Fruit fly (Drosophila melanogaster) whole organism, embryonic: ENCODE results near the gene trio.
A peak's percentile ranks its signal among the peaks of the same experiment; 100 is the strongest.

Source experiments
- CG10209 ChIP-seq: fragments of 200-800 bp; sonication (Bioruptor generic); optimal IDR thresholded peaks from 3 replicates; lab custom pipeline; 2017; ENCODE audit warnings: missing biosample characterization, mild to moderate bottlenecking, missing genetic modification characterization, missing genetic modification reagents
- CG12391 ChIP-seq: fragments of 200-800 bp; sonication (Bioruptor generic); optimal IDR thresholded peaks from 3 replicates; lab custom pipeline; 2018; ENCODE audit warnings: missing biosample characterization, mild to moderate bottlenecking, missing genetic modification characterization, moderate library complexity
- CG13296 ChIP-seq: fragments of 200-800 bp; sonication (Bioruptor generic); optimal IDR thresholded peaks from 3 replicates; lab custom pipeline; 2018; ENCODE audit warnings: missing biosample characterization, mild to moderate bottlenecking, missing genetic modification characterization
- CG14441 ChIP-seq: fragments of 200-800 bp; sonication (Bioruptor generic); IDR thresholded peaks from 2 replicates; pipeline ENCODE4 v1.3.6; 2022; ENCODE audit warnings: missing biosample characterization, missing genetic modification characterization
- CG17328 ChIP-seq: fragments of 200-800 bp; sonication (Bioruptor generic); IDR thresholded peaks from 2 replicates; pipeline ENCODE4 v1.3.6; 2022; ENCODE audit warnings: missing biosample characterization, missing genetic modification characterization
- CG34376 ChIP-seq: fragments of 200-800 bp; sonication (Bioruptor generic); optimal IDR thresholded peaks from 2 replicates; lab custom pipeline; 2018; ENCODE audit warnings: missing biosample characterization, mild to moderate bottlenecking, missing genetic modification characterization
- CG34422 ChIP-seq: fragments of 200-800 bp; sonication (Bioruptor generic); IDR thresholded peaks from 3 replicates; pipeline ENCODE4 v1.3.6; 2022; ENCODE audit warnings: missing biosample characterization, missing genetic modification characterization
- CG6175 ChIP-seq: fragments of 200-800 bp; sonication (Bioruptor generic); IDR thresholded peaks from 3 replicates; pipeline ENCODE4 v1.3.6; 2022; ENCODE audit warnings: missing biosample characterization, missing genetic modification characterization
- CG7372 ChIP-seq: fragments of 200-800 bp; sonication (Bioruptor generic); IDR thresholded peaks from 2 replicates; pipeline ENCODE4 v1.3.6; 2022; ENCODE audit warnings: missing biosample characterization, missing genetic modification characterization
- CG8944 ChIP-seq: fragments of 200-800 bp; sonication (Bioruptor generic); optimal IDR thresholded peaks from 3 replicates; lab custom pipeline; 2016; ENCODE audit warnings: missing biosample characterization, missing genetic modification characterization
- CG9437 ChIP-seq: fragments of 200-800 bp; sonication (Bioruptor generic); optimal IDR thresholded peaks from 2 replicates; lab custom pipeline; 2018; ENCODE audit warnings: missing biosample characterization, mild to moderate bottlenecking, missing genetic modification characterization
- CG9817 ChIP-seq: fragments of 200-800 bp; sonication (Bioruptor generic); optimal IDR thresholded peaks from 2 replicates; lab custom pipeline; 2018; ENCODE audit warnings: missing biosample characterization, mild to moderate bottlenecking, missing genetic modification characterization, moderate library complexity
- CrebB ChIP-seq: fragments of 200-800 bp; sonication (Bioruptor generic); optimal IDR thresholded peaks from 3 replicates; lab custom pipeline; 2018; ENCODE audit warnings: missing biosample characterization, mild to moderate bottlenecking, missing genetic modification characterization
- D ChIP-seq, 2 experiments: fragments of 200-800 bp in 1 of 2; fragments of >200 bp in 1 of 2; sonication (Bioruptor generic) in 1 of 2; optimal IDR thresholded peaks; 2 replicates in 1 of 2; 3 replicates in 1 of 2; lab custom pipeline; 2017; ENCODE audit warnings: mild to moderate bottlenecking in 1 of 2, missing biosample characterization in 1 of 2, missing genetic modification characterization in 1 of 2, missing genetic modification reagents in 1 of 2
- Deaf1 ChIP-seq: fragments of 200-800 bp; optimal IDR thresholded peaks from 3 replicates; lab custom pipeline; 2019; ENCODE audit warnings: missing biosample characterization, mild to moderate bottlenecking, missing genetic modification characterization, moderate library complexity
- Dek ChIP-seq: fragments of 200-800 bp; sonication (Bioruptor generic); optimal IDR thresholded peaks from 3 replicates; lab custom pipeline; 2019; ENCODE audit warnings: missing biosample characterization, mild to moderate bottlenecking, missing genetic modification characterization, moderate library complexity
- Dip2 ChIP-seq: fragments of 200-800 bp; sonication (Bioruptor generic); IDR thresholded peaks from 2 replicates; pipeline ENCODE4 v1.3.6; 2022; ENCODE audit warnings: missing biosample characterization, missing genetic modification characterization
- Ets65A ChIP-seq: fragments of 200-800 bp; sonication (Bioruptor generic); peaks from one replicate; lab custom pipeline; 2016; ENCODE audit warnings: missing biosample characterization, missing genetic modification characterization
- GATAe ChIP-seq: fragments of 200-800 bp; sonication (Bioruptor generic); conservative IDR thresholded peaks from 2 replicates; pipeline ENCODE4 v1.3.6; 2022; ENCODE audit warnings: missing biosample characterization, missing genetic modification characterization
- Hey ChIP-seq: fragments of 200-800 bp; sonication (Bioruptor generic); optimal IDR thresholded peaks from 3 replicates; lab custom pipeline; 2018; ENCODE audit warnings: missing biosample characterization, mild to moderate bottlenecking, missing genetic modification characterization
- HmgZ ChIP-seq: fragments of 200-800 bp; sonication (Bioruptor generic); optimal IDR thresholded peaks from 2 replicates; lab custom pipeline; 2018; ENCODE audit warnings: missing biosample characterization, mild to moderate bottlenecking, missing genetic modification characterization
- Hsf ChIP-seq: fragments of 200-800 bp; sonication (Bioruptor generic); optimal IDR thresholded peaks from 3 replicates; lab custom pipeline; 2016; ENCODE audit warnings: missing biosample characterization, missing genetic modification characterization
- Jarid2 ChIP-seq: fragments of 200-800 bp; sonication (Bioruptor generic); optimal IDR thresholded peaks from 3 replicates; lab custom pipeline; 2017; ENCODE audit warnings: mild to moderate bottlenecking, missing biosample characterization, missing genetic modification reagents, missing genetic modification characterization
- NC2α ChIP-seq: fragments of 200-800 bp; sonication (Bioruptor generic); optimal IDR thresholded peaks from 2 replicates; lab custom pipeline; 2016; ENCODE audit warnings: missing biosample characterization, missing genetic modification characterization
- Opbp ChIP-seq: fragments of 200-800 bp; sonication (Bioruptor generic); IDR thresholded peaks from 3 replicates; pipeline ENCODE4 v1.3.6; 2022; ENCODE audit warnings: missing biosample characterization, missing genetic modification characterization; ENCODE audit not compliant: partially characterized antibody
- Pdp1 ChIP-seq, 2 experiments: fragments of 200-800 bp; sonication (Bioruptor generic); optimal IDR thresholded peaks; 3 replicates each; lab custom pipeline; 2016; ENCODE audit warnings: missing biosample characterization in 2 of 2, missing genetic modification characterization in 2 of 2, mild to moderate bottlenecking in 1 of 2, moderate library complexity in 1 of 2
- Rfx ChIP-seq: fragments of 200-800 bp; sonication (Bioruptor generic); IDR thresholded peaks from 2 replicates; pipeline ENCODE4 v1.3.6; 2022; ENCODE audit warnings: missing biosample characterization, missing genetic modification characterization
- Rx ChIP-seq: fragments of 200-800 bp; sonication (Bioruptor generic); IDR thresholded peaks from 2 replicates; pipeline ENCODE4 v1.3.6; 2022; ENCODE audit warnings: missing biosample characterization, missing genetic modification characterization
- Scr ChIP-seq: fragments of 200-800 bp; sonication (Bioruptor generic); IDR thresholded peaks from 2 replicates; pipeline ENCODE4 v1.3.6; 2022; ENCODE audit warnings: missing biosample characterization, missing genetic modification characterization; ENCODE audit not compliant: partially characterized antibody
- Side ChIP-seq: fragments of 200-800 bp; sonication (Bioruptor generic); optimal IDR thresholded peaks from 2 replicates; lab custom pipeline; 2016; ENCODE audit warnings: missing biosample characterization, missing genetic modification characterization
- Trl ChIP-seq, 3 experiments: fragments of >200 bp in 2 of 3; fragments of 200-800 bp in 1 of 3; sonication (Bioruptor generic) in 1 of 3; optimal IDR thresholded peaks; 2 replicates in 1 of 3; 3 replicates in 2 of 3; lab custom pipeline; 2016 to 2017; ENCODE audit warnings: missing biosample characterization in 1 of 3, missing genetic modification characterization in 1 of 3
- Vsx1 ChIP-seq: fragments of 200-800 bp; sonication (Bioruptor generic); optimal IDR thresholded peaks from 2 replicates; lab custom pipeline; 2017; ENCODE audit warnings: missing biosample characterization, mild to moderate bottlenecking, missing genetic modification characterization, missing genetic modification reagents
- abd-A ChIP-seq: fragments of 200-800 bp; sonication (Bioruptor generic); optimal IDR thresholded peaks from 3 replicates; lab custom pipeline; 2019; ENCODE audit warnings: missing biosample characterization, mild to moderate bottlenecking, missing genetic modification characterization, moderate library complexity
- bigmax ChIP-seq: fragments of 200-800 bp; sonication (Bioruptor generic); optimal IDR thresholded peaks from 2 replicates; lab custom pipeline; 2018; ENCODE audit warnings: missing biosample characterization, mild to moderate bottlenecking, missing genetic modification characterization
- chinmo ChIP-seq: fragments of 200-800 bp; sonication (Bioruptor generic); IDR thresholded peaks from 4 replicates; pipeline ENCODE4 v1.3.6; 2022; ENCODE audit warnings: missing biosample characterization, missing genetic modification characterization; ENCODE audit not compliant: partially characterized antibody
- croc ChIP-seq: fragments of 200-800 bp; sonication (Bioruptor generic); conservative IDR thresholded peaks from 3 replicates; pipeline ENCODE4 v1.3.6; 2022; ENCODE audit warnings: missing biosample characterization, missing genetic modification characterization
- disco-r ChIP-seq: fragments of 200-800 bp; sonication (Bioruptor generic); optimal IDR thresholded peaks from 2 replicates; lab custom pipeline; 2016; ENCODE audit warnings: missing biosample characterization, missing genetic modification characterization
- dm ChIP-seq: fragments of 200-800 bp; sonication (Bioruptor generic); optimal IDR thresholded peaks from 3 replicates; lab custom pipeline; 2016; ENCODE audit warnings: missing biosample characterization, missing genetic modification characterization
- exex ChIP-seq: fragments of 200-800 bp; sonication (Bioruptor generic); optimal IDR thresholded peaks from 4 replicates; lab custom pipeline; 2018; ENCODE audit warnings: missing biosample characterization, mild to moderate bottlenecking, missing genetic modification characterization, moderate library complexity
- fd102C ChIP-seq: fragments of 200-800 bp; sonication (Bioruptor generic); optimal IDR thresholded peaks from 2 replicates; lab custom pipeline; 2018; ENCODE audit warnings: missing biosample characterization, mild to moderate bottlenecking, missing genetic modification characterization, moderate library complexity
- grn ChIP-seq: fragments of 200-800 bp; sonication (Bioruptor generic); optimal IDR thresholded peaks from 3 replicates; lab custom pipeline; 2017; ENCODE audit warnings: missing biosample characterization, missing genetic modification characterization
- gro ChIP-seq: fragments of 200-800 bp; sonication (Bioruptor generic); optimal IDR thresholded peaks from 2 replicates; lab custom pipeline; 2016; ENCODE audit warnings: missing biosample characterization, missing genetic modification characterization
- lab ChIP-seq: fragments of 200-800 bp; sonication (Bioruptor generic); optimal IDR thresholded peaks from 3 replicates; lab custom pipeline; 2017; ENCODE audit warnings: missing biosample characterization, missing genetic modification characterization, mild to moderate bottlenecking, moderate library complexity, missing genetic modification reagents
- mirr ChIP-seq: fragments of 200-800 bp; sonication (Bioruptor generic); optimal IDR thresholded peaks from 3 replicates; lab custom pipeline; 2018; ENCODE audit warnings: missing biosample characterization, mild to moderate bottlenecking, missing genetic modification characterization
- pnt ChIP-seq: fragments of 200-800 bp; sonication (Bioruptor generic); optimal IDR thresholded peaks from 3 replicates; lab custom pipeline; 2016; ENCODE audit warnings: missing biosample characterization, missing genetic modification characterization
- run ChIP-seq: fragments of 200-800 bp; sonication (Bioruptor generic); optimal IDR thresholded peaks from 3 replicates; lab custom pipeline; 2018; ENCODE audit warnings: missing biosample characterization, mild to moderate bottlenecking, missing genetic modification characterization
- sd ChIP-seq: fragments of 200-800 bp; sonication (Bioruptor generic); optimal IDR thresholded peaks from 3 replicates; lab custom pipeline; 2018; ENCODE audit warnings: missing biosample characterization, mild to moderate bottlenecking, missing genetic modification characterization, moderate library complexity
- sens ChIP-seq: fragments of 200-800 bp; sonication (Bioruptor generic); peaks from one replicate; lab custom pipeline; 2016; ENCODE audit warnings: missing biosample characterization, missing genetic modification characterization
- sens-2 ChIP-seq: fragments of 200-800 bp; sonication (Bioruptor generic); IDR thresholded peaks from 2 replicates; pipeline ENCODE4 v1.3.6; 2022; ENCODE audit warnings: missing biosample characterization, missing genetic modification characterization
- stc ChIP-seq: fragments of 200-800 bp; sonication (Bioruptor generic); IDR thresholded peaks from 2 replicates; pipeline ENCODE4 v1.3.6; 2022; ENCODE audit warnings: missing biosample characterization, missing genetic modification characterization
- sug ChIP-seq: fragments of 200-800 bp; optimal IDR thresholded peaks from 2 replicates; lab custom pipeline; 2019; ENCODE audit warnings: missing biosample characterization, mild to moderate bottlenecking, missing genetic modification characterization, moderate library complexity

Gene trio

dm6 chr3L:958605-959004 is 76.1 kb downstream of the trio start:
- TF ChIP-seq GATAe (GFP tag; lab: Robert Waterston, UW) (peak; percentile 63), CG34376 (peak; percentile 86), Vsx1 (GFP tag; lab: Kevin White, UChicago) (peak; percentile 65), CG14441 (no peak), Opbp (no peak), CG8944 (no peak), Dip2 (GFP tag; lab: Robert Waterston, UW) (no peak), HmgZ (tag; lab: Kevin White, UChicago) (peak; percentile 6), sug (tag; lab: Kevin White, UChicago) (peak; percentile 95), Deaf1 (tag; lab: Kevin White, UChicago) (peak; percentile 76), gro (GFP tag; lab: Kevin White, UChicago) (peak; percentile 63), CG6175 (peak; percentile 28; the same call in 1 of the 3 replicates), CG17328 (GFP tag; lab: Robert Waterston, UW) (0 out of 2 replicates have a peak, but pooled peaks have one; percentile 15), pnt (GFP tag; lab: Kevin White, UChicago) (no peak), sd (tag; lab: Kevin White, UChicago) (peak; percentile 65), CG9817 (no peak), Pdp1 (GFP tag; optimal IDR thresholded peaks at IDR 0.05; lab: Kevin White, UChicago) (peak in 1 of 2 experiments; percentile 25), bigmax (GFP tag; lab: Kevin White, UChicago) (no peak), grn (GFP tag; lab: Kevin White, UChicago) (peak; percentile 96), CG34422 (GFP tag; lab: Robert Waterston, UW) (no peak), mirr (peak; percentile 67), exex (peak; percentile 98), sens-2 (GFP tag; lab: Robert Waterston, UW) (peak; percentile 62), Jarid2 (GFP tag; lab: Kevin White, UChicago) (no peak), CG12391 (tag; lab: Kevin White, UChicago) (no peak), run (tag; lab: Kevin White, UChicago) (peak; percentile 64), disco-r (GFP tag; lab: Kevin White, UChicago) (no peak), D (optimal IDR thresholded peaks at IDR 0.05; lab: Kevin White, UChicago) (no peak), D (GFP tag; optimal IDR thresholded peaks at IDR 0.05; lab: Kevin White, UChicago) (no peak), Hey (peak; percentile 69), lab (peak; percentile 26), chinmo (GFP tag; lab: Robert Waterston, UW) (0 out of 4 replicates have a peak, but pooled peaks have one; percentile 40)

dm6 chr3L:956862-957261 is 77.8 kb downstream of the trio start:
- TF ChIP-seq CG10209 = no peak
- no peak for TF ChIP-seq Dek (tag; lab: Kevin White, UChicago)
- TF ChIP-seq CrebB (tag; lab: Kevin White, UChicago) = no peak
- no peak for TF ChIP-seq Rx (GFP tag; lab: Robert Waterston, UW)
- TF ChIP-seq Ets65A (GFP tag; lab: Kevin White, UChicago) = no peak
- TF ChIP-seq sd (tag; lab: Kevin White, UChicago) = no peak
- no peak for TF ChIP-seq croc (GFP tag; lab: Robert Waterston, UW)
- no peak for TF ChIP-seq Hsf (GFP tag; lab: Kevin White, UChicago)
- no peak for TF ChIP-seq CG9437 (GFP tag; lab: Kevin White, UChicago)
- TF ChIP-seq GATAe (GFP tag; lab: Robert Waterston, UW) = no peak
- TF ChIP-seq abd-A (tag; lab: Kevin White, UChicago) = no peak
- no peak for TF ChIP-seq Trl (optimal IDR thresholded peaks at IDR 0.05; lab: Kevin White, UChicago)
- TF ChIP-seq Trl (GFP tag; optimal IDR thresholded peaks at IDR 0.05; lab: Kevin White, UChicago) = no peak
- no peak for TF ChIP-seq fd102C (GFP tag; lab: Kevin White, UChicago)
- no peak for TF ChIP-seq NC2α (GFP tag; lab: Kevin White, UChicago)
- no peak for TF ChIP-seq Rfx (GFP tag; lab: Robert Waterston, UW)
- no peak for TF ChIP-seq Scr (GFP tag; lab: Robert Waterston, UW)
- no peak for TF ChIP-seq Side (GFP tag; lab: Kevin White, UChicago)
- no peak for TF ChIP-seq dm (GFP tag; lab: Kevin White, UChicago)
- peak; percentile 76 for TF ChIP-seq sens (GFP tag; lab: Kevin White, UChicago)
- no peak for TF ChIP-seq CG7372
- no peak for TF ChIP-seq stc (GFP tag; lab: Robert Waterston, UW)
- TF ChIP-seq lab = peak; percentile 4
- no peak for TF ChIP-seq CG13296 (GFP tag; lab: Kevin White, UChicago)
